Fruit fly (Drosophila melanogaster): ENCODE results near the gene CG6310.

CG6310 gene

DNA sequence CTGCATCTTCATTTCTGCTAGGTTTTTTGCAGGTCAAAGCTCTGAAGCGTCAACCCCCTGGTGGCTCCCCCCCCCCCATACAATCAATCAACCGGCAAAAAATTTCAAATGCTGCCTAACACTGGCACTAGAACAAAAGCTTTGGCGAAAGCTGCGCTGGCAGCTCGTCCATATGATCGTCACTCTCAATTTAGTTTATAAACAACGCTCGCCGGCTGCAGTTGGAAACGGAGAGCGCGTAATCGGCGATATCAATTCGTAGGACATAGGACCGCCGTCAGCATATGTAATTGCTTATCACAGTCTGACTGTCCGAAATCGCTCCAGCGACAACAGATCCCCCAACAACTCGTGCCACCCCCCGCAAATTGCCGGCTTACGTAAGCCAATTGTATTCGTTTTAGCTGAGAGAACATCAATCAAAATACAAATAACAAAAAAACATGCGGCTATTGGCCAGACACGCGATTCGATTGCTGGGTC, 749 bp upstream of the CG6310 start, which contains the start of gene Mocs1 (continued):
- TF ChIP-seq sd (tag; optimal IDR thresholded peaks at IDR 0.05) (no peak), ci (GFP tag; IDR thresholded peaks at IDR 0.05) (0 out of 3 replicates have a peak, but pooled peaks have one; percentile 28), NC2β (GFP tag; optimal IDR thresholded peaks at IDR 0.05) (no peak), CG7963 (GFP tag; IDR thresholded peaks at IDR 0.05; ENCODE audit: partially characterized antibody) (no peak), ranshi (GFP tag; IDR thresholded peaks at IDR 0.05) (peak; percentile 19; the same call in 1 of the 2 replicates), ttk (GFP tag; IDR thresholded peaks at IDR 0.05) (peak; percentile 26; the same call in 1 of the 2 replicates), CG4730 (GFP tag; IDR thresholded peaks at IDR 0.05) (no peak), Rx (GFP tag; IDR thresholded peaks at IDR 0.05) (no peak), exex (tag; optimal IDR thresholded peaks at IDR 0.05) (no peak), sob (GFP tag; IDR thresholded peaks at IDR 0.05) (no peak; the same call in 1 of the 2 replicates), CG8281 (tag; optimal IDR thresholded peaks at IDR 0.05) (no peak), CG6272 (GFP tag; IDR thresholded peaks at IDR 0.05) (no peak), CG42726 (GFP tag; IDR thresholded peaks at IDR 0.05; ENCODE audit: partially characterized antibody) (peak; percentile 26; the same call in 1 of the 2 replicates), CG3726 (GFP tag; IDR thresholded peaks at IDR 0.05) (no peak), CG4424 (GFP tag; optimal IDR thresholded peaks at IDR 0.05) (no peak), CG4360 (GFP tag; IDR thresholded peaks at IDR 0.05) (no peak), BEAF-32 (GFP tag; optimal IDR thresholded peaks at IDR 0.05) (no peak), CG10979 (tag; optimal IDR thresholded peaks at IDR 0.05) (no peak), trh (GFP tag; optimal IDR thresholded peaks at IDR 0.05) (no peak), CG2678 (tag; optimal IDR thresholded peaks at IDR 0.05) (peak; percentile 7), CG30403 (GFP tag; optimal IDR thresholded peaks at IDR 0.05) (no peak), CG3407 (GFP tag; optimal IDR thresholded peaks at IDR 0.05) (no peak), CG1603 (tag; optimal IDR thresholded peaks at IDR 0.05) (no peak), CG8944 (GFP tag; optimal IDR thresholded peaks at IDR 0.05) (no peak), crc (GFP tag; optimal IDR thresholded peaks at IDR 0.05) (no peak), CG16815 (GFP tag; optimal IDR thresholded peaks at IDR 0.05) (no peak), Ptx1 (GFP tag; IDR thresholded peaks at IDR 0.05) (no peak), gcm (GFP tag; optimal IDR thresholded peaks at IDR 0.05) (no peak), CkIIα-i1 (GFP tag; IDR thresholded peaks at IDR 0.05) (no peak), E2f1 (GFP tag; IDR thresholded peaks at IDR 0.05) (no peak), CG4404 (GFP tag; IDR thresholded peaks at IDR 0.05) (no peak), Hr78 (GFP tag; optimal IDR thresholded peaks at IDR 0.05) (peak in 1 of 2 experiments; percentile 98), CG11723 (GFP tag; optimal IDR thresholded peaks at IDR 0.05) (no peak), CG9437 (GFP tag; optimal IDR thresholded peaks at IDR 0.05) (peak; percentile 1), phol (tag; optimal IDR thresholded peaks at IDR 0.05) (no peak), YL-1 (GFP tag; optimal IDR thresholded peaks at IDR 0.05) (no peak), chn (GFP tag; optimal IDR thresholded peaks at IDR 0.05) (no peak), CG7372 (GFP tag; IDR thresholded peaks at IDR 0.05) (no peak), E2f2 (GFP tag; IDR thresholded peaks at IDR 0.05) (no peak), mirr (GFP tag; optimal IDR thresholded peaks at IDR 0.05) (peak; percentile 23), CG11085 (GFP tag; IDR thresholded peaks at IDR 0.05) (peak; percentile 20; the same call in 1 of the 2 replicates), CG6654 (GFP tag; optimal IDR thresholded peaks at IDR 0.05) (no peak), CG12299 (tag; optimal IDR thresholded peaks at IDR 0.05) (no peak), Lim3 (GFP tag; IDR thresholded peaks at IDR 0.05) (no peak), caup (GFP tag; optimal IDR thresholded peaks at IDR 0.05; ENCODE audit: severe bottlenecking) (peak; percentile 6), tap (tag; optimal IDR thresholded peaks at IDR 0.05) (no peak), CG3281 (GFP tag; optimal IDR thresholded peaks at IDR 0.05) (no peak), Bteb2 (GFP tag; optimal IDR thresholded peaks at IDR 0.05) (no peak), Awh (GFP tag; IDR thresholded peaks at IDR 0.05) (no peak), hth (optimal IDR thresholded peaks at IDR 0.05) (no peak), CG31224 (GFP tag; IDR thresholded peaks at IDR 0.05) (no peak)
